Worm (Caenorhabditis elegans) whole organism, late embryonic: Measurements from ENCODE around the gene F07F6.8.

ENCODE experiments used
- K02D7.2 ChIP-seq: sonication (generic microtip); optimal IDR thresholded peaks from 2 replicates; lab custom pipeline; 2017; ENCODE audit warnings: mild to moderate bottlenecking, missing genetic modification characterization, missing compliant biosample characterization
- ceh-34 ChIP-seq: sonication (generic microtip); optimal IDR thresholded peaks from 2 replicates; lab custom pipeline; 2016; ENCODE audit warnings: mild to moderate bottlenecking, missing genetic modification characterization, missing compliant biosample characterization
- fkh-10 ChIP-seq: fragments of 150-350 bp; optimal IDR thresholded peaks from 2 replicates; lab custom pipeline; 2014; ENCODE audit warnings: missing biosample characterization, missing genetic modification reagents, missing genetic modification characterization
- lin-11 ChIP-seq: fragments of 200-800 bp; sonication (Bioruptor generic); optimal IDR thresholded peaks from 2 replicates; lab custom pipeline; 2018; ENCODE audit warnings: mild to moderate bottlenecking, missing genetic modification characterization, missing compliant biosample characterization
- rnt-1 ChIP-seq: sonication (generic microtip); optimal IDR thresholded peaks from 2 replicates; lab custom pipeline; 2016; ENCODE audit warnings: missing genetic modification characterization, missing compliant biosample characterization
- sox-2 ChIP-seq: fragments of 200-800 bp; sonication (Bioruptor generic); IDR thresholded peaks from 2 replicates; pipeline ENCODE4 v1.3.6; 2022; ENCODE audit warnings: missing genetic modification reagents, missing genetic modification characterization, missing compliant biosample characterization

- no peak for TF ChIP-seq ceh-34 (tag; lab: Kevin White, UChicago)
- TF ChIP-seq rnt-1 (tag; lab: Kevin White, UChicago) = no peak
- TF ChIP-seq K02D7.2 (tag; lab: Kevin White, UChicago) = no peak
- no peak for TF ChIP-seq fkh-10 (GFP tag; lab: Kevin White, UChicago)
- no peak for TF ChIP-seq lin-11 (tag; lab: Kevin White, UChicago)
- no peak for TF ChIP-seq sox-2
These were observed 9.2 kb downstream of the F07F6.8 start, which contains the start of gene EEED8.2 for ce11 chrII:5416204-5416764.
